Worm (Caenorhabditis elegans) whole organism, midembryonic: ENCODE data around the gene eif-3.G.

Experiments used
- flt-1 ChIP-seq: fragments of 200-800 bp; sonication (Bioruptor generic); IDR thresholded peaks from 2 replicates; pipeline ENCODE4 v1.3.6; 2022; ENCODE audit warnings: missing genetic modification characterization, missing compliant biosample characterization
- ref-1 ChIP-seq: fragments of 200-800 bp; sonication (Bioruptor generic); conservative IDR thresholded peaks from 2 replicates; pipeline ENCODE4 v1.3.6; 2022; ENCODE audit warnings: missing genetic modification reagents, missing genetic modification characterization, missing compliant biosample characterization
- ztf-23 ChIP-seq: fragments of 200-800 bp; sonication (Bioruptor generic); IDR thresholded peaks from 2 replicates; pipeline ENCODE4 v1.3.6; 2022; ENCODE audit warnings: missing genetic modification reagents, missing genetic modification characterization, missing compliant biosample characterization
- ztf-29 ChIP-seq: fragments of 200-800 bp; sonication (Bioruptor generic); IDR thresholded peaks from 2 replicates; pipeline ENCODE4 v1.3.6; 2022; ENCODE audit warnings: missing genetic modification reagents, missing genetic modification characterization, missing compliant biosample characterization

- no peak for TF ChIP-seq flt-1 (GFP tag; lab: Robert Waterston, UW)
- TF ChIP-seq ref-1: no peak
- TF ChIP-seq ztf-29 (GFP tag; lab: Robert Waterston, UW): no peak
- no peak for TF ChIP-seq ztf-23 (GFP tag; lab: Robert Waterston, UW)
Observed at ce11 chrII:8431954-8432353, 10.6 kb upstream of the eif-3.G start, which contains the start of gene acp-2.
